Worm (Caenorhabditis elegans) whole organism, L4/young adult: Measurements from ENCODE around the gene nspb-9.

ENCODE experiments used
- W03F9.2 ChIP-seq: fragments of 150-350 bp; optimal IDR thresholded peaks from 2 replicates; lab custom pipeline; 2014; ENCODE audit warnings: missing biosample characterization, missing genetic modification characterization
- dao-5 ChIP-seq: sonication (generic microtip); optimal IDR thresholded peaks from 2 replicates; lab custom pipeline; 2016; ENCODE audit warnings: missing genotype, missing genetic modification characterization, moderate library complexity, missing compliant biosample characterization
- him-1 ChIP-seq: sonication (generic microtip); optimal IDR thresholded peaks from 2 replicates; lab custom pipeline; 2016; ENCODE audit warnings: missing genotype, missing genetic modification reagents, missing genetic modification characterization, missing compliant biosample characterization

Gene nspb-9

ce11 chrII:14605026-14605425, 24.4 kb downstream of the nspb-9 start:
- no peak for TF ChIP-seq him-1
- TF ChIP-seq dao-5: no peak
- TF ChIP-seq W03F9.2 (tag; lab: Kevin White, UChicago): no peak

DNA sequence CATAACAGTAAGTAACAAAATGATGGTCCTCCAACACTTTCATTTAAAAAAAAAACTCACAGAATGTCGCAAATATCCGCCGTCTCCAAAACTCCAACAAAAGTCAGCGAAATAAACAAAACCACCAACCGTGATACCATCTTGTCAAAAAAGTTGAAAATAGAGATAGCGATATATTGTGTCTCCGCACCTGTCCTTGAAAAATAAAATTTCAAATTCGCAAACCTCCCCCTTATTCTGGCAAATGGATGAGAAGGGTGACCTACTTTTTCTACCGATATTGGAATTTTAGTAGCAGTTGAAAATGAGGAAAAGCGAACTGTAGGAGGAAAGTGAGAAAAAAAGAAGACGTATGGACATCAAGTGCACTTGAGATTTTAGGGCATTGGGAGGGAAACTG, 24.8 kb downstream of the nspb-9 start, which contains the start of gene F19H8.2:
Gene F19H8.2 (minus strand): TSS at position 391 of the 400 bp plus-strand sequence.
- TF ChIP-seq W03F9.2 (tag; lab: Kevin White, UChicago) (no peak), dao-5 (no peak), him-1 (no peak)

DNA sequence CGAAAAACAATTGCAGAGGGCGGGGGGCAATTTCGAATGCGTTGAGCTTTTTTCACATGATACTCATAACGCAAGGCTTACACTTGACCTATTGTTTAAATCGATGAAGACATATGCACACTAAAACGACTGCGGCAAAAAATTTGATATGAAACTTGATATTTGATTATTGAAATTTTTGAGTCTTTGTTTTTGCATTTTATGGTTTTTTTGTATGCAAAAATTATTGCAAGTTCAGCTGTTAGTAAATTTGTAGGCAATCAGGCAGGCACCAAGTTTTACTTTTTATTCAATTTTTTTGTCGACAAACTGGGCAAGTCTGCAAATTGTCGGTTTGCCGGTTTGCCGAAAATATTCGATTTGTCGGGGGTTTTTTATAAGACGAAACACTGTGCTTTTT, 25.5 kb downstream of the nspb-9 start, which contains the start of gene arl-3:
Gene arl-3 (plus strand): TSS at position 301 of the 400 bp plus-strand sequence.
- no peak for TF ChIP-seq dao-5
- no peak for TF ChIP-seq W03F9.2 (tag; lab: Kevin White, UChicago)
- no peak for TF ChIP-seq him-1

- no peak for TF ChIP-seq W03F9.2 (tag; lab: Kevin White, UChicago)
- no peak for TF ChIP-seq him-1
- no peak for TF ChIP-seq dao-5
Observed at ce11 chrII:14608508-14608907, 27.8 kb downstream of the nspb-9 start.

- TF ChIP-seq dao-5: no peak
- no peak for TF ChIP-seq him-1
- TF ChIP-seq W03F9.2 (tag; lab: Kevin White, UChicago): no peak
Observed at ce11 chrII:14609297-14609937, 28.8 kb downstream of the nspb-9 start.

DNA sequence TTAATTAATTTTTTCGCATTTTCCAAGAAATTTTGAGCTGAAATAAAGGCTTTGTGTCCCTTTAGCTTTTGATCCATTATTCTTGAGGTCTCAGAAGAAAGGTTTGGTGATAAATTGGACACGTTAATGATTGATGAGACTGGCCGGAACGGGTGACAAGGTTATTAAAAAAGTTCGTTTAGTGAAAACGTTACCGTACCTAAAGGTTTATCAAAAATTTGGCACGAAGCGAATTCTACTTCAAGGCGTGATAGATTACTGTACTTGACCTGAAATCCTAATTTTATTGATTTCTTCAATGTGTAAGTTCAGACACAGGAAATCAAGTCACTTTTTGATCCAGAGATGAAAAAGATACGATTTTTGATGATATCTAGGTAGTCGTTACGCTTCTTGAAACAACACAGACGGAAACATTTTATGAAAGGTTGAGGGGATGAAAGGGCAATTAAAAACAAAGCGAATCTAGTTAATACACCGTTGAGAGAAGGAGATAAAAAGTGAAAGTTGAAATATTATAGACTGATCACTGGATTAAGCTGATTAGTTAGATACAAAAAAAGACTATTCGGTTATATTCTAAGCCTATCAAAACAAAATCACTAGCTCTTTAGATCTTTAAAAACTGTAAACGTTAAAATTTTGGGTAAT, 30.0 kb downstream of the nspb-9 start:
- TF ChIP-seq W03F9.2 (tag; lab: Kevin White, UChicago): no peak
- TF ChIP-seq him-1: no peak
- no peak for TF ChIP-seq dao-5

DNA sequence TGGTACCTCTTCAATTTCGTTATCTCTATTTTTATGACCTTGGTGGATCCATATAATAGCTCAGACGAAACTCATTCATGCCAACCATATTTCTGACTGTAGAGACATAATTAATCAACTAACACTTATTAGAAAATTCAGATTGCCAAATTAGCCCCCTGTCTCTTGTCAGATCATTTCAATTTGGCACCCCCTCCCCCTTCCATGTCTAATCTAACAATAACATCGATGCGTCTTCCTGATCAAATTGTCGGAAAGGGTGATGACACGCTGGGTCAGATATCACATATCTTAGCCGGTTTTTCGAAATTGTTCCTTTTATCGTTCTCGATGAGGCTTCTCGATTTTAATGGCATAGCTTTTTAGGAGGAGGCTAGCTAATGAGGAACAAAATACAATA, 30.6 kb downstream of the nspb-9 start:
- TF ChIP-seq him-1: no peak
- no peak for TF ChIP-seq W03F9.2 (tag; lab: Kevin White, UChicago)

DNA sequence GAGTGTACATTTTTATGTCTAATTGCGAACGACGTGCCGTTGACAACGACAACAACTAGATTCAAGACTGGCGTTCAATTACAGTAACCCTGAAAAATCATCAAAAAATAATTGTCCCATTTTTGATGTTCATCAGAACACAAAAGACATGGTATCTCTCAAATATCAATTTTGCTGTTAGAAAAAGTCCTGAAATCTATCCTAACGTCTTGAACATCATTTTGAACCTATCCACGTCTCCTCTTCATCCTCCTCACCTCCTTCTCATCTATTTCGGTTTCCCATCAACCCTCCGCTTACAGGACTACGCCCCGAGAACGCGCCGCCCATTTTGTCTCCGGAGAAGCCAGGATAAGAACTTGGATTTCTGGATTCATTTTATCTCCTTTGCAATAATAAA, 35.1 kb downstream of the nspb-9 start, which contains the start of gene mltn-9:
Gene mltn-9 (plus strand): TSS at position 301 of the 400 bp plus-strand sequence.
- TF ChIP-seq him-1: no peak
- TF ChIP-seq W03F9.2 (tag; lab: Kevin White, UChicago): no peak
- no peak for TF ChIP-seq dao-5

DNA sequence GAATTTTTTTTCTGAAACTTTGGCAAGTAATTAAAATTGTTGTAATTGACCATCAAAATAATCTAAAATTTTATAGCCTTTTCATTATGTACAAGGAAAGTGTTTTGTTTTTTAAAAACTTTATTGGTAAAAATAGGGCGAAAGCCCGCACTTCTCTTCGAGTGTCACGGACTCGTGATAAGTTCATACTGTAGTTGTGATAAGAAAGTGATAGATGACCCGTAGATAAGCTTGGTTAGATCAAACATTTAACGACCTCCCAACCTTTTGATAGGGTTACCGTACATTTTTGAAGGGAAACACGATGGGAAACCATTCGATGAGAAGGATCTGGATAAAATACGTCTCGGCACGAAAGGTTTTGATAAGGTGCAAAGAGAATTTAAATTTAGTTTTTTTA, 35.7 kb downstream of the nspb-9 start:
- no peak for TF ChIP-seq dao-5
- no peak for TF ChIP-seq him-1
- no peak for TF ChIP-seq W03F9.2 (tag; lab: Kevin White, UChicago)

DNA sequence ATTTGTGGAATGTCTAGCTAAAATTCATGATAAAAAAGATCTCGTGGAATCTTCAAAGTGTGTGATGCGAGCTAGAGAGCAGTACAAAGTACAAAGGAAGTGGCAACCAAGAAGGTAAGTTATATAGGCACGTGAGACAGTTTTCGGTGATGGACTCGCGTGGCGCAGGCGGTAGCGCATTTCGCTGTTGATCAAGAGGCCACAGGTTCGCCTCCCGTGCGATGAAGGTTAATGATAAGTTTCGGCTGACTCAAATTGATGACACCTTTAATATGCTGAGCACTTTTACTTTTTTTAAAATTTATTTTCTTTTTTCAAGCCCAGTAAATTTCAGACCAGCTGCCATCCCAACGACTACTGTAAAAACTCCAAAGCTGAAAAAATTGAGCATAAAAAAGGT, 36.3 kb downstream of the nspb-9 start:
- peak; percentile 74 for TF ChIP-seq dao-5
- TF ChIP-seq him-1: no peak
- no peak for TF ChIP-seq W03F9.2 (tag; lab: Kevin White, UChicago)

- TF ChIP-seq dao-5: no peak
- TF ChIP-seq him-1: no peak
- no peak for TF ChIP-seq W03F9.2 (tag; lab: Kevin White, UChicago)
Observed at ce11 chrII:14618158-14618557, 37.5 kb downstream of the nspb-9 start.

ce11 chrII:14618764-14619163, 38.1 kb downstream of the nspb-9 start:
- TF ChIP-seq him-1: no peak
- no peak for TF ChIP-seq W03F9.2 (tag; lab: Kevin White, UChicago)
- no peak for TF ChIP-seq dao-5

DNA sequence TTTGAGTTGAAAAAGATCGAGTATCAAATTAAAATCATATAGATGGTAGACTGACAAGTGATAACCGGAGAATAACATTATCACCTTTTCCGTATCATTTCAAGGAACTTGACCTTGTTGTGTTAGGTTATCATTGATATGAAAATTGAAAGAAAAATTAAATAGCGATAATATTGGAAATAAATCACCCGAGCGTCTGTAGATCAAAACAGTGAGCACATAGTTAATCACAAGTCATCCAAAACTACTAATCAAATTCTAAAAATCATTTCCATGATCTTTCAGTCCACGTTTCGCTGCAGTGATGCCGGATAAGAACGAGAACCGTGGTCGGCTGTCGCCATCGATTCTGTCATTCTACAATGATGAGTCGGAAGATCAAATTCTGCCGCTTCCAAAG, 39.1 kb downstream of the nspb-9 start:
- no peak for TF ChIP-seq him-1
- TF ChIP-seq W03F9.2 (tag; lab: Kevin White, UChicago): no peak
- no peak for TF ChIP-seq dao-5

ce11 chrII:14620730-14621129, 40.1 kb downstream of the nspb-9 start:
- TF ChIP-seq dao-5: no peak
- no peak for TF ChIP-seq him-1
- TF ChIP-seq W03F9.2 (tag; lab: Kevin White, UChicago): no peak

- no peak for TF ChIP-seq him-1
- no peak for TF ChIP-seq W03F9.2 (tag; lab: Kevin White, UChicago)
- no peak for TF ChIP-seq dao-5
Observed at ce11 chrII:14622758-14623157, 42.1 kb downstream of the nspb-9 start, which contains the start of gene mltn-10. TSS of gene mltn-10 (plus strand) at chrII:14623058.
